Fruit fly (Drosophila melanogaster) whole organism, embryonic: ENCODE results near the gene Hph.
A peak's percentile ranks its signal among the peaks of the same experiment; 100 is the strongest.

Experiments used
- Atf3 ChIP-seq: fragments of 200-800 bp; sonication (Bioruptor generic); optimal IDR thresholded peaks from 3 replicates; lab custom pipeline; 2016; ENCODE audit warnings: missing biosample characterization, missing genetic modification characterization
- BtbVII ChIP-seq: fragments of 200-800 bp; sonication (Bioruptor generic); optimal IDR thresholded peaks from 3 replicates; lab custom pipeline; 2017; ENCODE audit warnings: missing biosample characterization, mild to moderate bottlenecking, missing genetic modification characterization
- CG10147 ChIP-seq: fragments of 200-800 bp; sonication (Bioruptor generic); optimal IDR thresholded peaks from 2 replicates; lab custom pipeline; 2019; ENCODE audit warnings: missing biosample characterization, mild to moderate bottlenecking, missing genetic modification characterization, moderate library complexity
- CG10274 ChIP-seq: fragments of 200-800 bp; sonication (Bioruptor generic); optimal IDR thresholded peaks from 3 replicates; lab custom pipeline; 2017; ENCODE audit warnings: missing biosample characterization, mild to moderate bottlenecking, missing genetic modification characterization
- CG11398 ChIP-seq: fragments of 200-800 bp; sonication (Bioruptor generic); optimal IDR thresholded peaks from 2 replicates; lab custom pipeline; 2016; ENCODE audit warnings: missing biosample characterization, missing genetic modification characterization
- CG11723 ChIP-seq: fragments of 200-800 bp; sonication (Bioruptor generic); optimal IDR thresholded peaks from 2 replicates; lab custom pipeline; 2017; ENCODE audit warnings: missing biosample characterization, mild to moderate bottlenecking, missing genetic modification characterization
- CG12236 ChIP-seq: fragments of 200-800 bp; sonication (Bioruptor generic); optimal IDR thresholded peaks from 2 replicates; lab custom pipeline; 2016; ENCODE audit warnings: missing biosample characterization, missing genetic modification characterization
- CG13424 ChIP-seq: fragments of 200-800 bp; sonication (Bioruptor generic); optimal IDR thresholded peaks from 2 replicates; lab custom pipeline; 2019; ENCODE audit warnings: missing biosample characterization, mild to moderate bottlenecking, missing genetic modification characterization, moderate library complexity
- CG14860 ChIP-seq: fragments of 200-800 bp; sonication (Bioruptor generic); IDR thresholded peaks from 3 replicates; pipeline ENCODE4 v1.3.6; 2022; ENCODE audit warnings: missing biosample characterization, missing genetic modification characterization; ENCODE audit not compliant: partially characterized antibody
- CG15073 ChIP-seq: fragments of 200-800 bp; sonication (Bioruptor generic); optimal IDR thresholded peaks from 2 replicates; lab custom pipeline; 2016; ENCODE audit warnings: missing biosample characterization, missing genetic modification characterization
- CG15479 ChIP-seq: fragments of 200-800 bp; sonication (Bioruptor generic); optimal IDR thresholded peaks from 3 replicates; lab custom pipeline; 2019; ENCODE audit warnings: missing biosample characterization, mild to moderate bottlenecking, missing genetic modification characterization, moderate library complexity
- CG17186 ChIP-seq: fragments of 200-800 bp; sonication (Bioruptor generic); optimal IDR thresholded peaks from 3 replicates; lab custom pipeline; 2017; ENCODE audit warnings: missing biosample characterization, missing genetic modification reagents, missing genetic modification characterization
- CG18262 ChIP-seq: fragments of 200-800 bp; optimal IDR thresholded peaks from 3 replicates; lab custom pipeline; 2019; ENCODE audit warnings: missing biosample characterization, mild to moderate bottlenecking, missing genetic modification characterization, moderate library complexity
- CG18599 ChIP-seq: fragments of 200-800 bp; sonication (Bioruptor generic); optimal IDR thresholded peaks from 3 replicates; lab custom pipeline; 2017; ENCODE audit warnings: missing biosample characterization, missing genetic modification characterization, mild to moderate bottlenecking, moderate library complexity, missing genetic modification reagents
- CG2712 ChIP-seq: fragments of 200-800 bp; optimal IDR thresholded peaks from 3 replicates; lab custom pipeline; 2019; ENCODE audit warnings: missing biosample characterization, mild to moderate bottlenecking, missing genetic modification characterization, moderate library complexity
- CG31365 ChIP-seq: fragments of 200-800 bp; sonication (Bioruptor generic); optimal IDR thresholded peaks from 2 replicates; lab custom pipeline; 2018; ENCODE audit warnings: missing biosample characterization, mild to moderate bottlenecking, missing genetic modification characterization
- CG31441 ChIP-seq: fragments of 200-800 bp; sonication (Bioruptor generic); IDR thresholded peaks from 2 replicates; pipeline ENCODE4 v1.3.6; 2022; ENCODE audit warnings: missing biosample characterization, missing genetic modification characterization
- CG4360 ChIP-seq: fragments of 200-800 bp; sonication (Bioruptor generic); IDR thresholded peaks from 2 replicates; pipeline ENCODE4 v1.3.6; 2022; ENCODE audit warnings: missing biosample characterization, missing genetic modification characterization
- CG4617 ChIP-seq: fragments of 200-800 bp; sonication (Bioruptor generic); optimal IDR thresholded peaks from 3 replicates; lab custom pipeline; 2016; ENCODE audit warnings: missing biosample characterization, missing genetic modification characterization, borderline replicate concordance
- CG6813 ChIP-seq: fragments of 200-800 bp; sonication (Bioruptor generic); optimal IDR thresholded peaks from 2 replicates; lab custom pipeline; 2017; ENCODE audit warnings: missing biosample characterization, missing genetic modification characterization, mild to moderate bottlenecking, moderate library complexity, missing genetic modification reagents
- CG8388 ChIP-seq: fragments of 200-800 bp; sonication (Bioruptor generic); optimal IDR thresholded peaks from 2 replicates; lab custom pipeline; 2019; ENCODE audit warnings: missing biosample characterization, mild to moderate bottlenecking, missing genetic modification characterization, moderate library complexity
- CG8924 ChIP-seq: fragments of 200-800 bp; optimal IDR thresholded peaks from 3 replicates; lab custom pipeline; 2019; ENCODE audit warnings: missing biosample characterization, mild to moderate bottlenecking, missing genetic modification characterization, moderate library complexity
- CG9609 ChIP-seq: fragments of 200-800 bp; sonication (Bioruptor generic); optimal IDR thresholded peaks from 3 replicates; lab custom pipeline; 2016; ENCODE audit warnings: missing biosample characterization, missing genetic modification characterization
- Dll ChIP-seq: fragments of 200-800 bp; sonication (Bioruptor generic); IDR thresholded peaks from 4 replicates; pipeline ENCODE4 v1.3.6; 2022; ENCODE audit warnings: missing biosample characterization, missing genetic modification characterization; ENCODE audit not compliant: partially characterized antibody
- HLHmδ ChIP-seq: fragments of 200-800 bp; sonication (Bioruptor generic); optimal IDR thresholded peaks from 2 replicates; lab custom pipeline; 2018; ENCODE audit warnings: missing biosample characterization, mild to moderate bottlenecking, missing genetic modification characterization, moderate library complexity
- Hand ChIP-seq: fragments of 200-800 bp; sonication (Bioruptor generic); optimal IDR thresholded peaks from 2 replicates; lab custom pipeline; 2017; ENCODE audit warnings: mild to moderate bottlenecking, missing biosample characterization, missing genetic modification reagents, missing genetic modification characterization
- HmgD ChIP-seq: fragments of 200-800 bp; sonication (Bioruptor generic); optimal IDR thresholded peaks from 3 replicates; lab custom pipeline; 2016; ENCODE audit warnings: missing biosample characterization, missing genetic modification characterization
- Meics ChIP-seq: fragments of 200-800 bp; sonication (Bioruptor generic); optimal IDR thresholded peaks from 2 replicates; lab custom pipeline; 2017; ENCODE audit warnings: missing biosample characterization, mild to moderate bottlenecking, missing genetic modification characterization
- Myb ChIP-seq: fragments of 200-800 bp; sonication (Bioruptor generic); optimal IDR thresholded peaks from 2 replicates; lab custom pipeline; 2016; ENCODE audit warnings: missing biosample characterization, missing genetic modification characterization
- Nf-YC ChIP-seq: fragments of 200-800 bp; optimal IDR thresholded peaks from 3 replicates; lab custom pipeline; 2019; ENCODE audit warnings: missing biosample characterization, mild to moderate bottlenecking, missing genetic modification characterization, moderate library complexity
- Poxn ChIP-seq: fragments of 200-800 bp; sonication (Bioruptor generic); IDR thresholded peaks from 2 replicates; pipeline ENCODE4 v1.3.6; 2022; ENCODE audit warnings: missing biosample characterization, missing genetic modification characterization
- Sry-β ChIP-seq: fragments of 200-800 bp; sonication (Bioruptor generic); optimal IDR thresholded peaks from 2 replicates; lab custom pipeline; 2018; ENCODE audit warnings: missing biosample characterization, mild to moderate bottlenecking, missing genetic modification characterization, moderate library complexity
- Taf1 ChIP-seq: fragments of 200-800 bp; sonication (Bioruptor generic); IDR thresholded peaks from 2 replicates; pipeline ENCODE4 v1.3.6; 2022; ENCODE audit warnings: missing biosample characterization, missing genetic modification characterization
- amos ChIP-seq: fragments of 200-800 bp; sonication (Bioruptor generic); IDR thresholded peaks from 2 replicates; pipeline ENCODE4 v1.3.6; 2022; ENCODE audit warnings: missing biosample characterization, missing genetic modification characterization; ENCODE audit not compliant: partially characterized antibody
- aop ChIP-seq: fragments of 200-800 bp; sonication (Bioruptor generic); IDR thresholded peaks from 2 replicates; pipeline ENCODE4 v1.3.6; 2022; ENCODE audit warnings: missing biosample characterization, missing genetic modification characterization
- ase ChIP-seq: fragments of 200-800 bp; sonication (Bioruptor generic); IDR thresholded peaks from 3 replicates; pipeline ENCODE4 v1.3.6; 2022; ENCODE audit warnings: missing biosample characterization, missing genetic modification characterization
- cas ChIP-seq: fragments of 200-800 bp; sonication (Bioruptor generic); IDR thresholded peaks from 2 replicates; pipeline ENCODE4 v1.3.6; 2022; ENCODE audit warnings: missing biosample characterization, missing genetic modification characterization
- danr ChIP-seq: fragments of 200-800 bp; sonication (Bioruptor generic); IDR thresholded peaks from 2 replicates; pipeline ENCODE4 v1.3.6; 2022; ENCODE audit warnings: missing biosample characterization, missing genetic modification characterization
- gsb-n ChIP-seq: fragments of 200-800 bp; sonication (Bioruptor generic); optimal IDR thresholded peaks from 3 replicates; lab custom pipeline; 2018; ENCODE audit warnings: missing biosample characterization, mild to moderate bottlenecking, missing genetic modification characterization
- knrl ChIP-seq: fragments of 200-800 bp; sonication (Bioruptor generic); IDR thresholded peaks from 3 replicates; pipeline ENCODE4 v1.3.6; 2022; ENCODE audit warnings: missing biosample characterization, missing genetic modification characterization; ENCODE audit not compliant: partially characterized antibody
- mam ChIP-seq: fragments of 200-800 bp; sonication (Bioruptor generic); optimal IDR thresholded peaks from 3 replicates; lab custom pipeline; 2016; ENCODE audit warnings: missing biosample characterization, missing genetic modification characterization
- pho ChIP-seq: fragments of 200-800 bp; sonication (Bioruptor generic); optimal IDR thresholded peaks from 2 replicates; lab custom pipeline; 2016; ENCODE audit warnings: missing biosample characterization, missing genetic modification characterization
- pnt ChIP-seq: fragments of 200-800 bp; sonication (Bioruptor generic); optimal IDR thresholded peaks from 3 replicates; lab custom pipeline; 2016; ENCODE audit warnings: missing biosample characterization, missing genetic modification characterization
- pum ChIP-seq: fragments of 200-800 bp; sonication (Bioruptor generic); optimal IDR thresholded peaks from 2 replicates; lab custom pipeline; 2016; ENCODE audit warnings: missing biosample characterization, missing genetic modification characterization
- tll ChIP-seq, 2 experiments: fragments of 200-800 bp in 1 of 2; fragments of >200 bp in 1 of 2; sonication (Bioruptor generic) in 1 of 2; optimal IDR thresholded peaks; 2 replicates each; lab custom pipeline; 2017 to 2019; ENCODE audit warnings: missing biosample characterization in 2 of 2, missing genetic modification characterization in 2 of 2, mild to moderate bottlenecking in 1 of 2, moderate library complexity in 1 of 2
- vnd ChIP-seq: fragments of 200-800 bp; sonication (Bioruptor generic); IDR thresholded peaks from 3 replicates; pipeline ENCODE4 v1.3.6; 2022; ENCODE audit warnings: missing biosample characterization, missing genetic modification characterization; ENCODE audit not compliant: partially characterized antibody
- zfh2 ChIP-seq: fragments of 200-800 bp; sonication (Bioruptor generic); optimal IDR thresholded peaks from 2 replicates; lab custom pipeline; 2016; ENCODE audit warnings: missing biosample characterization, missing genetic modification characterization

Gene Hph

DNA sequence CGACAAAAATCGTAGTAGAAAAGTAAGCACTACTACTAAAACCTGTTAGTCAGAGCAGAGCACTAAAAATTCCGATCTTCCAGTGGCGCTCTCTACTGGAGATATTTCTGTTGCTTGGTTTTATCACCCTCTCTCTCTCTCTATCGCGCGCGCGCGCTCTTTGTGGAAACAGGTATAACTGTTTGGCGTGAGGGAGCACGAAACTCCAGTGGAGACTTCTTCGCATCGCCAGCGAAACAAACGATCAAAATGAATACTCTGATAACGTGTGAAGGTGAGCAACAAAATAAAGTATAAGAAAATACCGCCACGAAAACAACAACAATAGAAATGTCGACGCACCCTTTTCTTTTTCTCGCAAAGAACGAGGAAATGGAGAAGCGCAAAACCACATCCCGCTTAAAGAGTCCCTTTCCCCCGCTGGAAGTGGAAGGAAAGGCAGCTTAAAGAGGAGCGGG lies 40.5 kb upstream of the Hph start (continued):
- TF ChIP-seq CG14860 (GFP tag; lab: Robert Waterston, UW) (no peak), CG8388 (GFP tag; lab: Kevin White, UChicago) (no peak), Sry-β (GFP tag; lab: Kevin White, UChicago) (peak; percentile 16)

DNA sequence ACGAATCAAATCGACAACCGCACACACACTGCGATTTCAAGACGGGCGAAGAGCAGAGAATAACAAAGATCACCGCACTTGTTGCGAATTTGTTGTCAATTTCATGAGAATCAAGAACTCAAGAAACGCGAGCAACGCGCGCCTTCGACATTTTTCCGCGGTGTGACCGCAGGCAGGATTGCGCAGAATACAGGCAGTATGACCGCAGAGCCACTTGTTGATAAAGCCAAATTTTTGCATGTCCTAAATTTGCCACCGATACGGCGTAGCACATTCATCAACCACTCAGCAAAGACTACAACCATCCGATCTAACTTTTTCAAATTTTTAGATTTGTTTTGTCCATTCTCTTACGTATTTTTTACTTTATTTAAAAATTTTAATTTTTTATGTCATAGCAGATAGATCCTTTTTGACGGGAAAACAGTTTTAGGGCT lies 39.5 kb upstream of the Hph start, which contains the start of gene cno:
cno (minus strand) TSS at position 179 of the 437 bp plus-strand sequence.
- TF ChIP-seq pho (GFP tag; lab: Kevin White, UChicago) (peak; percentile 21), CG6813 (GFP tag; lab: Kevin White, UChicago) (no peak), Atf3 (GFP tag; lab: Kevin White, UChicago) (no peak), CG15479 (GFP tag; lab: Kevin White, UChicago) (peak; percentile 79), CG4617 (GFP tag; lab: Kevin White, UChicago) (no peak), CG31441 (GFP tag; lab: Robert Waterston, UW) (no peak), CG31365 (tag; lab: Kevin White, UChicago) (no peak), aop (GFP tag; lab: Robert Waterston, UW) (no peak), Dll (GFP tag; lab: Robert Waterston, UW) (no peak), Meics (GFP tag; lab: Kevin White, UChicago) (no peak), CG10274 (GFP tag; lab: Kevin White, UChicago) (no peak), CG13424 (tag; lab: Kevin White, UChicago) (peak; percentile 5), amos (peak; percentile 59), Taf1 (no peak), CG2712 (tag; lab: Kevin White, UChicago) (peak; percentile 43), danr (GFP tag; lab: Robert Waterston, UW) (no peak), tll (GFP tag; optimal IDR thresholded peaks at IDR 0.05; lab: Kevin White, UChicago) (no peak), BtbVII (GFP tag; lab: Kevin White, UChicago) (peak; percentile 18), CG10147 (no peak), zfh2 (GFP tag; lab: Kevin White, UChicago) (no peak), HmgD (GFP tag; lab: Kevin White, UChicago) (peak; percentile 45), Myb (GFP tag; lab: Kevin White, UChicago) (peak; percentile 57), CG15073 (GFP tag; lab: Kevin White, UChicago) (no peak), Hand (GFP tag; lab: Kevin White, UChicago) (no peak), CG12236 (GFP tag; lab: Kevin White, UChicago) (no peak), CG18599 (GFP tag; lab: Kevin White, UChicago) (no peak), pnt (GFP tag; lab: Kevin White, UChicago) (no peak), mam (GFP tag; lab: Kevin White, UChicago) (no peak), knrl (peak; percentile 51; the same call in 1 of the 3 replicates), cas (GFP tag; lab: Robert Waterston, UW) (no peak), CG8924 (peak; percentile 66), CG18262 (tag; lab: Kevin White, UChicago) (no peak), CG11723 (no peak), HLHmδ (GFP tag; lab: Kevin White, UChicago) (peak; percentile 87), CG9609 (GFP tag; lab: Kevin White, UChicago) (no peak), pum (no peak), Nf-YC (tag; lab: Kevin White, UChicago) (peak; percentile 24), CG17186 (GFP tag; lab: Kevin White, UChicago) (no peak), ase (GFP tag; lab: Robert Waterston, UW) (no peak), Poxn (GFP tag; lab: Robert Waterston, UW) (no peak), gsb-n (no peak), CG11398 (GFP tag; lab: Kevin White, UChicago) (peak; percentile 9), vnd (0 out of 3 replicates have a peak, but pooled peaks have one; percentile 34), CG4360 (GFP tag; lab: Robert Waterston, UW) (peak; percentile 48; the same call in 1 of the 2 replicates)
